Worm (Caenorhabditis elegans) whole organism, late embryonic: ENCODE results near the gene T26E4.7.

Source experiments
- ahr-1 ChIP-seq: sonication (generic microtip); optimal IDR thresholded peaks from 2 replicates; lab custom pipeline; 2016; ENCODE audit warnings: missing genetic modification characterization, missing compliant biosample characterization
- ama-1 ChIP-seq: fragments of 150-350 bp; optimal IDR thresholded peaks from 2 replicates; lab custom pipeline; 2014
- ceh-48 ChIP-seq: sonication (generic microtip); optimal IDR thresholded peaks from 2 replicates; lab custom pipeline; 2016; ENCODE audit warnings: missing genetic modification characterization, inconsistent platforms, missing compliant biosample characterization
- fkh-10 ChIP-seq: fragments of 150-350 bp; optimal IDR thresholded peaks from 2 replicates; lab custom pipeline; 2014; ENCODE audit warnings: missing biosample characterization, missing genetic modification reagents, missing genetic modification characterization
- hlh-30 ChIP-seq: sonication (generic microtip); optimal IDR thresholded peaks from 2 replicates; lab custom pipeline; 2017; ENCODE audit warnings: antibody characterized with exemption, missing genetic modification characterization, missing compliant biosample characterization; ENCODE audit not compliant: insufficient read depth
- hlh-6 ChIP-seq: sonication (generic microtip); optimal IDR thresholded peaks from 2 replicates; lab custom pipeline; 2016; ENCODE audit warnings: missing genotype, missing genetic modification characterization, missing compliant biosample characterization
- lim-6 ChIP-seq: sonication (generic microtip); optimal IDR thresholded peaks from 2 replicates; lab custom pipeline; 2016; ENCODE audit warnings: missing genetic modification characterization, missing compliant biosample characterization
- pqm-1 ChIP-seq: sonication (generic microtip); optimal IDR thresholded peaks from 2 replicates; lab custom pipeline; 2016; ENCODE audit warnings: missing genetic modification characterization, missing compliant biosample characterization
- sox-2 ChIP-seq: fragments of 200-800 bp; sonication (Bioruptor generic); IDR thresholded peaks from 2 replicates; pipeline ENCODE4 v1.3.6; 2022; ENCODE audit warnings: missing genetic modification reagents, missing genetic modification characterization, missing compliant biosample characterization
- sox-4 ChIP-seq: sonication (generic microtip); optimal IDR thresholded peaks from 2 replicates; lab custom pipeline; 2017; ENCODE audit warnings: mild to moderate bottlenecking, missing genetic modification characterization, inconsistent platforms, missing compliant biosample characterization

DNA sequence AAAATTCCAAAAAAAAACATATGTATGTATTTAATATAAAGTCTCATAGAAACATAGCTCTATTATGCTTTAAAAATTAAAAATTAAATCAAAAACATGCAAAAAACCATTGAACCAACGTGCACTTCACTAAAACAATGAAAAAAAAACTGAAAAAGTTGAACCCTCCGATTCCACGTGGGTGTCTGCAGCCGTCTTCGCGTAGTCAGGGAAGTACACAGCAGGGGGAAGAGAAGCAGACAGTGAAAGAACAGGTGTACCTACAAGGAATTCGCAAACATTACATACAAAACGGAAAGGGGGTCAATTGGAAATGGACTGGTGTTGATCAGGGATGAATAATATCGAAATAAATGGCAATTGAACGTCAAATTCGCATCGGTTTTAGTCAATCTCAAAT, 19.4 kb upstream of the T26E4.7 start:
- TF ChIP-seq pqm-1 (tag; lab: Kevin White, UChicago) (no peak), sox-4 (tag; lab: Kevin White, UChicago) (no peak), sox-2 (GFP tag; lab: Robert Waterston, UW) (no peak), hlh-30 (tag; lab: Kevin White, UChicago) (no peak), lim-6 (tag; lab: Kevin White, UChicago) (no peak), fkh-10 (GFP tag; lab: Kevin White, UChicago) (no peak), ceh-48 (tag; lab: Kevin White, UChicago) (no peak), ahr-1 (tag; lab: Kevin White, UChicago) (no peak), ama-1 (lab: Kevin White, UChicago) (no peak), hlh-6 (no peak)
